Worm (Caenorhabditis elegans) whole organism, L4 larva: Measurements from ENCODE around the gene spig-5.

ENCODE experiments used
- D1046.2 ChIP-seq: fragments of 200-800 bp; sonication (Bioruptor generic); IDR thresholded peaks from 2 replicates; pipeline ENCODE4 v1.3.6; 2022; ENCODE audit warnings: missing genetic modification characterization, missing compliant biosample characterization
- T20F7.1 ChIP-seq: fragments of 200-800 bp; sonication (Bioruptor generic); optimal IDR thresholded peaks from 2 replicates; lab custom pipeline; 2018; ENCODE audit warnings: mild to moderate bottlenecking, missing genetic modification characterization, missing compliant biosample characterization
- Y105C5A.15 ChIP-seq: fragments of 200-800 bp; sonication (Bioruptor generic); IDR thresholded peaks from 2 replicates; pipeline ENCODE4 v1.3.6; 2022; ENCODE audit warnings: missing genetic modification characterization, missing compliant biosample characterization
- ZK546.5 ChIP-seq, 2 experiments: sonication (generic microtip); optimal IDR thresholded peaks; 2 replicates each; lab custom pipeline; 2017; ENCODE audit warnings: missing biosample characterization in 2 of 2, missing genetic modification characterization in 2 of 2
- aha-1 ChIP-seq: fragments of 150-350 bp; peaks from one replicate; lab custom pipeline; 2014; ENCODE audit warnings: missing biosample characterization, missing genetic modification characterization
- aly-2 ChIP-seq: sonication (generic microtip); optimal IDR thresholded peaks from 2 replicates; lab custom pipeline; 2018; ENCODE audit warnings: missing biosample characterization, missing genetic modification characterization
- attf-4 ChIP-seq: sonication (generic microtip); optimal IDR thresholded peaks from 3 replicates; lab custom pipeline; 2017; ENCODE audit warnings: missing biosample characterization, missing genetic modification characterization
- ceh-28 ChIP-seq: fragments of 150-350 bp; optimal IDR thresholded peaks from 2 replicates; lab custom pipeline; 2014; ENCODE audit warnings: missing biosample characterization, missing genetic modification reagents, missing genetic modification characterization
- daf-12 ChIP-seq: fragments of 150-350 bp; optimal IDR thresholded peaks from 2 replicates; lab custom pipeline; 2014; ENCODE audit warnings: missing biosample characterization, missing genetic modification reagents, missing genetic modification characterization
- daf-8 ChIP-seq: fragments of 200-800 bp; sonication (Bioruptor generic); IDR thresholded peaks from 2 replicates; pipeline ENCODE4 v1.3.6; 2022; ENCODE audit warnings: missing genetic modification characterization, missing compliant biosample characterization
- dmd-8 ChIP-seq: fragments of 200-800 bp; sonication (Bioruptor generic); IDR thresholded peaks from 2 replicates; pipeline ENCODE4 v1.3.6; 2022; ENCODE audit warnings: missing genetic modification characterization, missing compliant biosample characterization
- dmd-9 ChIP-seq: fragments of 200-800 bp; sonication (Bioruptor generic); IDR thresholded peaks from 2 replicates; pipeline ENCODE4 v1.3.6; 2022; ENCODE audit warnings: missing genetic modification reagents, missing genetic modification characterization, missing compliant biosample characterization
- dve-1 ChIP-seq: sonication (generic microtip); optimal IDR thresholded peaks from 2 replicates; lab custom pipeline; 2017; ENCODE audit warnings: antibody characterized with exemption, mild to moderate bottlenecking, missing genetic modification characterization, missing compliant biosample characterization; ENCODE audit not compliant: insufficient read depth
- egl-27 ChIP-seq: sonication (generic microtip); optimal IDR thresholded peaks from 3 replicates; lab custom pipeline; 2017; ENCODE audit warnings: missing biosample characterization, missing genetic modification reagents, missing genetic modification characterization
- fos-1 ChIP-seq: fragments of 150-350 bp; optimal IDR thresholded peaks from 2 replicates; lab custom pipeline; 2014; ENCODE audit warnings: missing biosample characterization, missing genetic modification characterization
- hif-1 ChIP-seq, 2 experiments: sonication (generic microtip); optimal IDR thresholded peaks; 2 replicates each; lab custom pipeline; 2016 to 2017; ENCODE audit warnings: missing compliant biosample characterization in 2 of 2, missing genetic modification characterization in 2 of 2, missing genetic modification reagents in 2 of 2, missing genotype in 2 of 2, mild to moderate bottlenecking in 1 of 2
- jun-1 ChIP-seq: fragments of 150-350 bp; optimal IDR thresholded peaks from 2 replicates; lab custom pipeline; 2014; ENCODE audit warnings: missing biosample characterization, missing genetic modification reagents, missing genetic modification characterization
- lim-7 ChIP-seq: fragments of 200-800 bp; sonication (Bioruptor generic); IDR thresholded peaks from 2 replicates; pipeline ENCODE4 v1.3.6; 2022; ENCODE audit warnings: missing genetic modification characterization, missing compliant biosample characterization
- lin-38 ChIP-seq: fragments of 200-800 bp; sonication (Bioruptor generic); IDR thresholded peaks from 2 replicates; pipeline ENCODE4 v1.3.6; 2022; ENCODE audit warnings: missing genetic modification reagents, missing genetic modification characterization, missing compliant biosample characterization
- lir-3 ChIP-seq: sonication (generic microtip); optimal IDR thresholded peaks from 2 replicates; lab custom pipeline; 2016; ENCODE audit warnings: mild to moderate bottlenecking, missing genetic modification characterization, missing compliant biosample characterization
- madf-5 ChIP-seq, 2 experiments: fragments of 200-800 bp; sonication (Bioruptor generic); IDR thresholded peaks; 2 replicates each; pipeline ENCODE4 v1.3.6; 2022; ENCODE audit warnings: missing compliant biosample characterization in 2 of 2, missing genetic modification characterization in 2 of 2
- mes-2 ChIP-seq: sonication (generic microtip); optimal IDR thresholded peaks from 2 replicates; lab custom pipeline; 2016; ENCODE audit warnings: missing genotype, mild to moderate bottlenecking, missing genetic modification characterization, missing compliant biosample characterization; ENCODE audit not compliant: poor library complexity, severe bottlenecking
- nhr-10 ChIP-seq: fragments of 150-350 bp; optimal IDR thresholded peaks from 2 replicates; lab custom pipeline; 2014; ENCODE audit warnings: missing biosample characterization, missing genetic modification characterization
- nhr-237 ChIP-seq: sonication (generic microtip); optimal IDR thresholded peaks from 2 replicates; lab custom pipeline; 2017; ENCODE audit warnings: missing biosample characterization, missing genetic modification characterization
- nhr-28 ChIP-seq: fragments of 150-350 bp; optimal IDR thresholded peaks from 2 replicates; lab custom pipeline; 2014; ENCODE audit warnings: missing biosample characterization, missing genetic modification characterization
- nhr-48 ChIP-seq: sonication (generic microtip); optimal IDR thresholded peaks from 2 replicates; lab custom pipeline; 2016; ENCODE audit warnings: mild to moderate bottlenecking, missing genetic modification characterization, missing compliant biosample characterization
- nhr-76 ChIP-seq: fragments of 150-350 bp; optimal IDR thresholded peaks from 2 replicates; lab custom pipeline; 2014; ENCODE audit warnings: missing biosample characterization, missing genetic modification characterization
- nhr-77 ChIP-seq: fragments of 150-350 bp; optimal IDR thresholded peaks from 2 replicates; lab custom pipeline; 2014; ENCODE audit warnings: missing biosample characterization, missing genetic modification characterization
- pha-4 ChIP-seq, 2 experiments: fragments of 150-350 bp in 1 of 2; fragments of 200-800 bp in 1 of 2; sonication (Bioruptor generic) in 1 of 2; IDR thresholded peaks in 1 of 2; optimal IDR thresholded peaks in 1 of 2; 2 replicates each; pipeline versions ENCODE4 v1.3.6 to Lab custom; 2014 to 2022; ENCODE audit warnings: missing genetic modification characterization in 2 of 2, missing genetic modification reagents in 2 of 2, missing biosample characterization in 1 of 2, missing compliant biosample characterization in 1 of 2
- php-3 ChIP-seq: fragments of 200-800 bp; sonication (Bioruptor generic); IDR thresholded peaks from 2 replicates; pipeline ENCODE4 v1.3.6; 2022; ENCODE audit warnings: missing genetic modification reagents, missing genetic modification characterization, missing compliant biosample characterization
- rbr-2 ChIP-seq: sonication (generic microtip); optimal IDR thresholded peaks from 2 replicates; lab custom pipeline; 2016; ENCODE audit warnings: missing genotype, missing genetic modification characterization, missing compliant biosample characterization
- saeg-2 ChIP-seq: fragments of 200-800 bp; sonication (Bioruptor generic); IDR thresholded peaks from 2 replicates; pipeline ENCODE4 v1.3.6; 2022; ENCODE audit warnings: missing genetic modification reagents, missing genetic modification characterization, missing compliant biosample characterization
- set-16 ChIP-seq: fragments of 200-800 bp; sonication (Bioruptor generic); IDR thresholded peaks from 2 replicates; pipeline ENCODE4 v1.3.6; 2022; ENCODE audit warnings: missing genetic modification reagents, missing genetic modification characterization, missing compliant biosample characterization
- spr-3 ChIP-seq: fragments of 200-800 bp; sonication (Bioruptor generic); optimal IDR thresholded peaks from 2 replicates; lab custom pipeline; 2018; ENCODE audit warnings: mild to moderate bottlenecking, missing genetic modification characterization, missing compliant biosample characterization
- tag-97 ChIP-seq: fragments of 200-800 bp; sonication (Bioruptor generic); IDR thresholded peaks from 2 replicates; pipeline ENCODE4 v1.3.6; 2022; ENCODE audit warnings: missing genetic modification characterization, missing compliant biosample characterization

Gene spig-5

ce11 chrV:14319101-14319781, 11.0 kb downstream of the spig-5 start, which contains the start of gene F47B8.13:
F47B8.13 (minus strand) TSS chrV:14319731.
- no peak for TF ChIP-seq spr-3 (GFP tag; lab: Kevin White, UChicago)
- no peak for TF ChIP-seq T20F7.1 (GFP tag; lab: Kevin White, UChicago)
- TF ChIP-seq nhr-237, result no peak
- TF ChIP-seq jun-1, result no peak
- no peak for TF ChIP-seq madf-5 (GFP tag; IDR thresholded peaks at IDR 0.05; lab: Robert Waterston, UW)
- no peak for TF ChIP-seq lin-38 (GFP tag; lab: Robert Waterston, UW)
- no peak for TF ChIP-seq nhr-10 (tag; lab: Kevin White, UChicago)
- no peak for TF ChIP-seq attf-4 (tag; lab: Kevin White, UChicago)
- no peak for TF ChIP-seq aly-2 (tag; lab: Kevin White, UChicago)
- TF ChIP-seq dmd-9, result no peak
- TF ChIP-seq saeg-2 (GFP tag; lab: Robert Waterston, UW), result no peak
- no peak for TF ChIP-seq daf-12
- TF ChIP-seq D1046.2 (GFP tag; lab: Robert Waterston, UW), result 0 out of 2 replicates have a peak, but pooled peaks have one; percentile 4
- no peak for TF ChIP-seq Y105C5A.15 (GFP tag; lab: Robert Waterston, UW)
- no peak for TF ChIP-seq rbr-2
- TF ChIP-seq hif-1 (tag; optimal IDR thresholded peaks at IDR 0.05; lab: Kevin White, UChicago), result no peak
- no peak for TF ChIP-seq dve-1 (tag; lab: Kevin White, UChicago)
- no peak for TF ChIP-seq nhr-77
- TF ChIP-seq ceh-28 (tag; lab: Kevin White, UChicago), result no peak
- no peak for TF ChIP-seq fos-1 (tag; lab: Kevin White, UChicago)
- TF ChIP-seq aha-1 (tag; lab: Kevin White, UChicago), result peak; percentile 21
- no peak for TF ChIP-seq egl-27 (tag; lab: Kevin White, UChicago)
- TF ChIP-seq set-16 (GFP tag; lab: Robert Waterston, UW), result peak; percentile 96
- TF ChIP-seq php-3 (GFP tag; lab: Robert Waterston, UW), result no peak
- TF ChIP-seq ZK546.5 (tag; optimal IDR thresholded peaks at IDR 0.05; lab: Kevin White, UChicago), result no peak

ce11 chrV:14320246-14320645, 12.0 kb downstream of the spig-5 start, which contains the start of gene F47B8.14:
F47B8.14 (plus strand) TSS chrV:14320546.
- TF ChIP-seq ceh-28 (tag; lab: Kevin White, UChicago) (no peak), nhr-48 (tag; lab: Kevin White, UChicago) (no peak)

- no peak for TF ChIP-seq mes-2 (tag; lab: Kevin White, UChicago)
- TF ChIP-seq daf-12, result no peak
- peak; percentile 24; the same call in 1 of the 2 replicates for TF ChIP-seq dmd-9
- TF ChIP-seq php-3 (GFP tag; lab: Robert Waterston, UW), result no peak
- no peak for TF ChIP-seq nhr-28
- TF ChIP-seq daf-8 (GFP tag; lab: Robert Waterston, UW), result no peak
- TF ChIP-seq lim-7 (GFP tag; lab: Robert Waterston, UW), result 0 out of 2 replicates have a peak, but pooled peaks have one; percentile 55
- 0 out of 2 replicates have a peak, but pooled peaks have one; percentile 33 for TF ChIP-seq dmd-8 (GFP tag; lab: Robert Waterston, UW)
- peak; percentile 99 for TF ChIP-seq set-16 (GFP tag; lab: Robert Waterston, UW)
- no peak for TF ChIP-seq lir-3
- TF ChIP-seq nhr-76 (tag; lab: Kevin White, UChicago), result no peak
- TF ChIP-seq pha-4 (GFP tag; IDR thresholded peaks at IDR 0.05; lab: Robert Waterston, UW), result peak; percentile 33; the same call in 1 of the 2 replicates
- TF ChIP-seq pha-4 (tag; optimal IDR thresholded peaks at IDR 0.05; lab: Kevin White, UChicago), result no peak
- TF ChIP-seq tag-97 (GFP tag; lab: Robert Waterston, UW), result no peak
These were observed 12.6 kb downstream of the spig-5 start for ce11 chrV:14320730-14321319.
